Fruit fly (Drosophila melanogaster): Measurements from ENCODE around the gene Syt12.

Syt12 gene

DNA sequence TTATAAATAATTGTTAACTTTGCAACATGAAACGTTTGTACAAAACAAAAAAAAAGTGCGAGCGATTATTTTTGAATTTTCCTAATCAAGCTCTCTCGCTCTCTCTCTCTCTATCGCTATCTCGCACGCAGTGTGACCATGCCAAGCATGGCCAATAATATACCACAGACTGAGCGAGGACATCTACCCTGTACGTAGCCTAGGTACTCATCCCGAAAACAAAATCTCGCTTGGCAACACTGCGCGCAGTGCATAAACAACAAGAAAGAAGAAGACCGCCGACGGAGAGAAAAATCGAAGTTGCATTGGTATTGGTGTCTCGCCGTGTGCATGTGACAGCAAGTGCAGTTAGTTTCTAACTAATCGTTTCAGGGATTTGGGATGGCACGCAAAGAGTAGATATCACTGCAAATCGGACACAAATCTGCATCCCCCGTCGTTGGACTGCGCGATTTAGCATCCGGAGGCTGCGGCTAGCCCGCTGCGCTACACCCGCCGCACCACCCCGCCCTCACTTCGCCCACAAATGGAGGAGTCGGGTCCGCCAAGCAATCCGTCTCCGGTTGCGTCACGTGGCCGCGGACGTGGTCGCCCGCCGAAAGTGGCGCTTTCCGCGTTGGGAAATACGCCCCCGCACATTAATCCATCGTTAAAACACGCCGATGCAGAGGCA is 54.0 kb downstream of the Syt12 start, which contains the start of the genes CG1998 and Set2:
Gene CG1998, minus strand, starts transcription at position 134 of the 673 bp plus-strand sequence.
Gene Set2, plus strand, starts transcription at position 302 of the 673 bp plus-strand sequence.
- TF ChIP-seq Dfd (GFP tag; optimal IDR thresholded peaks at IDR 0.05): no peak
- TF ChIP-seq br (GFP tag; optimal IDR thresholded peaks at IDR 0.05): no peak
- no peak for TF ChIP-seq Vsx2 (GFP tag; optimal IDR thresholded peaks at IDR 0.05; ENCODE audit: partially characterized antibody)
- TF ChIP-seq dl (GFP tag; optimal IDR thresholded peaks at IDR 0.05; ENCODE audit: insufficient read depth in 1 of 2, partially characterized antibody in 2 of 2): no peak
- TF ChIP-seq rgr (GFP tag; optimal IDR thresholded peaks at IDR 0.05): no peak
- no peak for TF ChIP-seq h (GFP tag; optimal IDR thresholded peaks at IDR 0.05)
- TF ChIP-seq Dif (GFP tag; optimal IDR thresholded peaks at IDR 0.05; ENCODE audit: partially characterized antibody): peak; percentile 29
- TF ChIP-seq usp (GFP tag; optimal IDR thresholded peaks at IDR 0.05): no peak
- TF ChIP-seq Mio (GFP tag; optimal IDR thresholded peaks at IDR 0.05): no peak
- no peak for TF ChIP-seq dmrt93B (GFP tag; optimal IDR thresholded peaks at IDR 0.05)
- no peak for TF ChIP-seq tai (GFP tag; optimal IDR thresholded peaks at IDR 0.05)
- TF ChIP-seq Sp1 (GFP tag; optimal IDR thresholded peaks at IDR 0.05): peak; percentile 20
- no peak for TF ChIP-seq OdsH (GFP tag; optimal IDR thresholded peaks at IDR 0.05)
- TF ChIP-seq Abd-B (GFP tag; optimal IDR thresholded peaks at IDR 0.05): no peak
- no peak for TF ChIP-seq CrebA (GFP tag; optimal IDR thresholded peaks at IDR 0.05; ENCODE audit: borderline replicate concordance)
- peak; percentile 55 for TF ChIP-seq Hr83 (GFP tag; optimal IDR thresholded peaks at IDR 0.05; ENCODE audit: poor library complexity, severe bottlenecking)
- TF ChIP-seq HLH106 (tag; optimal IDR thresholded peaks at IDR 0.05): peak; percentile 18
- no peak for TF ChIP-seq foxo (GFP tag; optimal IDR thresholded peaks at IDR 0.05)
- TF ChIP-seq CG32264 (GFP tag; optimal IDR thresholded peaks at IDR 0.05): no peak
- TF ChIP-seq sv (GFP tag; optimal IDR thresholded peaks at IDR 0.05): no peak
- no peak for TF ChIP-seq pan (optimal IDR thresholded peaks at IDR 0.05)
- peak; percentile 43 for TF ChIP-seq Myc (optimal IDR thresholded peaks at IDR 0.05)
- no peak for TF ChIP-seq jim (GFP tag; optimal IDR thresholded peaks at IDR 0.05)
- TF ChIP-seq dsf (GFP tag; optimal IDR thresholded peaks at IDR 0.05; ENCODE audit: borderline replicate concordance): no peak
- no peak for TF ChIP-seq fru (GFP tag; optimal IDR thresholded peaks at IDR 0.05)
- TF ChIP-seq CG9705 (GFP tag; optimal IDR thresholded peaks at IDR 0.05): peak; percentile 0
- peak; percentile 11 for TF ChIP-seq psq (GFP tag; optimal IDR thresholded peaks at IDR 0.05)
- TF ChIP-seq Jra (GFP tag; optimal IDR thresholded peaks at IDR 0.05): no peak
- no peak for TF ChIP-seq Rel (GFP tag; optimal IDR thresholded peaks at IDR 0.05)
- peak; percentile 28 for TF ChIP-seq Rel (tag; optimal IDR thresholded peaks at IDR 0.05)
- TF ChIP-seq sage (GFP tag; optimal IDR thresholded peaks at IDR 0.05): no peak
- TF ChIP-seq brk (GFP tag; optimal IDR thresholded peaks at IDR 0.05): no peak
- TF ChIP-seq Hr78 (GFP tag; optimal IDR thresholded peaks at IDR 0.05): no peak
- no peak for TF ChIP-seq Hnf4 (GFP tag; optimal IDR thresholded peaks at IDR 0.05)
- TF ChIP-seq N (GFP tag; optimal IDR thresholded peaks at IDR 0.05): no peak
- TF ChIP-seq GATAd (GFP tag; optimal IDR thresholded peaks at IDR 0.05): no peak
- TF ChIP-seq lola (GFP tag; optimal IDR thresholded peaks at IDR 0.05): no peak
- no peak for TF ChIP-seq ey (GFP tag; optimal IDR thresholded peaks at IDR 0.05)
- no peak for TF ChIP-seq woc (GFP tag; optimal IDR thresholded peaks at IDR 0.05)

Measured in whole organism, wandering third instar larva.